Fruit fly (Drosophila melanogaster): Measurements from ENCODE around the gene CG10222.

Gene CG10222

dm6 chr3L:13440370-13440960, 28.2 kb upstream of the CG10222 start, which contains the start of the genes CG10140 and CG14109:
TSS of gene CG10140 (minus strand) at chr3L:13440470.
TSS of gene CG14109 (plus strand) at chr3L:13440910.
- TF ChIP-seq CG12768 (GFP tag; optimal IDR thresholded peaks at IDR 0.05): no peak
- no peak for TF ChIP-seq bab1 (GFP tag; optimal IDR thresholded peaks at IDR 0.05)
- no peak for TF ChIP-seq CG33017 (tag; optimal IDR thresholded peaks at IDR 0.05)
- TF ChIP-seq Crg-1 (GFP tag; optimal IDR thresholded peaks at IDR 0.05): no peak
- TF ChIP-seq tj (GFP tag; optimal IDR thresholded peaks at IDR 0.05): no peak
- TF ChIP-seq Mnt (GFP tag; optimal IDR thresholded peaks at IDR 0.05): no peak
- TF ChIP-seq cic (GFP tag; optimal IDR thresholded peaks at IDR 0.05): no peak
- no peak for TF ChIP-seq toe (GFP tag; optimal IDR thresholded peaks at IDR 0.05)
- TF ChIP-seq Hr96 (GFP tag; optimal IDR thresholded peaks at IDR 0.05): no peak
- no peak for TF ChIP-seq CG1620 (GFP tag; optimal IDR thresholded peaks at IDR 0.05)
- TF ChIP-seq CG11617 (GFP tag; optimal IDR thresholded peaks at IDR 0.05): no peak
- TF ChIP-seq pad (GFP tag; optimal IDR thresholded peaks at IDR 0.05): no peak
- TF ChIP-seq cnc (optimal IDR thresholded peaks at IDR 0.05): no peak
- TF ChIP-seq CG7101 (tag; optimal IDR thresholded peaks at IDR 0.05): no peak
- no peak for TF ChIP-seq CG14711 (tag; optimal IDR thresholded peaks at IDR 0.05)

DNA sequence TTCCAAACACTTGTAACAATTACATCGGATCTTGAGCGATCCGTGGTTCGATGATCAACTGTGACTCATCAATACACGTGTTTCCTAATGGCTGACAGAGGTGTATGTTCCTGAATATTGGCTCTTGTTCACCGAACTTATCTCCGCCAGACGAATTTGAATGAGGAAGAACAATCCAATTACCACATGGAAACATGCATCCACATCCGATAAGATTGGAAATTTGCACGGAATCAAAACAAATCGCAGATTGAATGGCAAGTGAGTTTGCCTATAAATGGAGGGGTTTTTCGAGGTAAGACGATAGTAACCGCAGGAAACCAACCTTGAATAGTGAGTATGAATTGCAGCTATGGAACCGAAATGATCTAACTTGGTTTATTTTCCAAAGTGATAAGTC, 25.4 kb upstream of the CG10222 start, which contains the start of gene CG10725:
Gene CG10725 (plus strand): TSS at position 301 of the 400 bp plus-strand sequence.
- TF ChIP-seq cic (GFP tag; optimal IDR thresholded peaks at IDR 0.05) (no peak), CG14711 (tag; optimal IDR thresholded peaks at IDR 0.05) (no peak), CG1620 (GFP tag; optimal IDR thresholded peaks at IDR 0.05) (no peak), bab1 (GFP tag; optimal IDR thresholded peaks at IDR 0.05) (no peak), kay (GFP tag; ENCODE audit: borderline replicate concordance) (no peak), Crg-1 (GFP tag; optimal IDR thresholded peaks at IDR 0.05) (no peak), Clk (GFP tag; optimal IDR thresholded peaks at IDR 0.05) (no peak), cnc (optimal IDR thresholded peaks at IDR 0.05) (no peak), CG7101 (tag; optimal IDR thresholded peaks at IDR 0.05) (no peak), CG7045 (GFP tag; optimal IDR thresholded peaks at IDR 0.05) (no peak), toe (GFP tag; optimal IDR thresholded peaks at IDR 0.05) (no peak), CG5204 (GFP tag; optimal IDR thresholded peaks at IDR 0.05) (no peak), CG12768 (GFP tag; optimal IDR thresholded peaks at IDR 0.05) (no peak), pad (GFP tag; optimal IDR thresholded peaks at IDR 0.05) (no peak)

- TF ChIP-seq kay (GFP tag; ENCODE audit: borderline replicate concordance) (no peak), Mnt (GFP tag; optimal IDR thresholded peaks at IDR 0.05) (no peak), toe (GFP tag; optimal IDR thresholded peaks at IDR 0.05) (no peak), CG7101 (tag; optimal IDR thresholded peaks at IDR 0.05) (no peak), Hr96 (GFP tag; optimal IDR thresholded peaks at IDR 0.05) (no peak), bab1 (GFP tag; optimal IDR thresholded peaks at IDR 0.05) (no peak), CG11617 (GFP tag; optimal IDR thresholded peaks at IDR 0.05) (no peak), Crg-1 (GFP tag; optimal IDR thresholded peaks at IDR 0.05) (no peak), Clk (GFP tag; optimal IDR thresholded peaks at IDR 0.05) (no peak), tj (GFP tag; optimal IDR thresholded peaks at IDR 0.05) (no peak), cic (GFP tag; optimal IDR thresholded peaks at IDR 0.05) (no peak), CG7045 (GFP tag; optimal IDR thresholded peaks at IDR 0.05) (no peak), CG14711 (tag; optimal IDR thresholded peaks at IDR 0.05) (no peak), CG5204 (GFP tag; optimal IDR thresholded peaks at IDR 0.05) (no peak), CG12768 (GFP tag; optimal IDR thresholded peaks at IDR 0.05) (no peak), ovo (GFP tag; optimal IDR thresholded peaks at IDR 0.05) (no peak), CG1620 (GFP tag; optimal IDR thresholded peaks at IDR 0.05) (no peak), pad (GFP tag; optimal IDR thresholded peaks at IDR 0.05) (no peak)
Observed at dm6 chr3L:13437036-13437435, 24.8 kb upstream of the CG10222 start, which contains the start of gene CG10154. TSS of gene CG10154 (minus strand) at chr3L:13437136.

DNA sequence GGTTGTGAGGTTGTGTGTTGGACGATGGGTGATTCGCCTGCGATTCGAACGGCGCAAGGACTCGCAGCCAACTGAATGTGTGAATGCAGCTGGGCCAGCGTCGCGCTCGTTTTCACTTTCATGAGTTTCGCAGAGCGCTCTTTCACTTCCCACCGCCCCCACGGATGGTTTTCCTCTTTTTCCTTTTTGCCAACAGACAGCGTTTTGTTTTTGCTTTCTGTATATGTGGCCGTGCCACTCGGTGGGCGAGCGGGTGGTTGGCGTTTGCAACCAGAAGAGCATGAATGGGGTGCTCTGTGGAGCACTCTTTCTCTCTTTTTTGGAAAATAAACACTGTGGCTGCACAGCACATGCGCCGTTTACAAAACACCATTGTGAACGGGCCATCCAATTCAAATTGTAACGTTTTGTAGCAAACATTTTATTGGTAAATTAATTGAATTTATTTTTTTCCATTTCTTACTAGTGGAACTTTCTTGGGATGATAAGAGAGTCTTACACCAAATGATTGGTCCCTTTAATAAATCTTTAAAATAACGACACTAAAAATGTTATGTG, 23.0 kb upstream of the CG10222 start, which contains the start of gene CG10713:
Gene CG10713 (minus strand): TSS at position 60 of the 558 bp plus-strand sequence.
- TF ChIP-seq ovo (GFP tag; optimal IDR thresholded peaks at IDR 0.05) (no peak), CG7045 (GFP tag; optimal IDR thresholded peaks at IDR 0.05) (peak; percentile 11), CG33017 (tag; optimal IDR thresholded peaks at IDR 0.05) (no peak)

DNA sequence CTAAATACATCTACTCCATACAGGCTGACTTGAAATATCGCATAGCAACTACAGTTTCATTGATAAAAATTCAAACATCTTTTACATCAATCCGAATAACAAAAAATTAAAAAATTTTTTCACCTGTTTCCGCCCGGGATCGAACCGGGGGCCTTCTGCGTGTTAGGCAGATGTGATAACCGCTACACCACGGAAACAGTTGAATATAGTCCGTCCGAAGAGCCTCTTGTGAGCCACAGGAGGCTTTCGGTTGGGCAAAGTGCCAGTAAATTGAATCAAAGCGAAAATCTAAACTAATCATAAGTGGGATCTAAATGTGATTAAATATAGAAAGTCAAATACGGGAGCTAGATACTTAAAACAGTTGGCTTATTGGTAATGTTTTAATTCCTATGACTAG, 21.3 kb upstream of the CG10222 start:
- TF ChIP-seq CG5204 (GFP tag; optimal IDR thresholded peaks at IDR 0.05): no peak

- no peak for TF ChIP-seq tj (GFP tag; optimal IDR thresholded peaks at IDR 0.05)
- no peak for TF ChIP-seq CG5204 (GFP tag; optimal IDR thresholded peaks at IDR 0.05)
- no peak for TF ChIP-seq bab1 (GFP tag; optimal IDR thresholded peaks at IDR 0.05)
- no peak for TF ChIP-seq Hr96 (GFP tag; optimal IDR thresholded peaks at IDR 0.05)
- TF ChIP-seq CG33017 (tag; optimal IDR thresholded peaks at IDR 0.05): no peak
- TF ChIP-seq CG1620 (GFP tag; optimal IDR thresholded peaks at IDR 0.05): no peak
- no peak for TF ChIP-seq CG14711 (tag; optimal IDR thresholded peaks at IDR 0.05)
- TF ChIP-seq CG11617 (GFP tag; optimal IDR thresholded peaks at IDR 0.05): no peak
- no peak for TF ChIP-seq CG12768 (GFP tag; optimal IDR thresholded peaks at IDR 0.05)
- no peak for TF ChIP-seq Crg-1 (GFP tag; optimal IDR thresholded peaks at IDR 0.05)
- TF ChIP-seq toe (GFP tag; optimal IDR thresholded peaks at IDR 0.05): no peak
- TF ChIP-seq cic (GFP tag; optimal IDR thresholded peaks at IDR 0.05): no peak
- no peak for TF ChIP-seq ovo (GFP tag; optimal IDR thresholded peaks at IDR 0.05)
- TF ChIP-seq Mnt (GFP tag; optimal IDR thresholded peaks at IDR 0.05): no peak
- TF ChIP-seq pad (GFP tag; optimal IDR thresholded peaks at IDR 0.05): no peak
- TF ChIP-seq CG7101 (tag; optimal IDR thresholded peaks at IDR 0.05): no peak
- no peak for TF ChIP-seq kay (GFP tag; ENCODE audit: borderline replicate concordance)
- TF ChIP-seq Clk (GFP tag; optimal IDR thresholded peaks at IDR 0.05): no peak
- no peak for TF ChIP-seq CG7045 (GFP tag; optimal IDR thresholded peaks at IDR 0.05)
- no peak for TF ChIP-seq cnc (optimal IDR thresholded peaks at IDR 0.05)
Observed at dm6 chr3L:13432791-13433190, 20.5 kb upstream of the CG10222 start.

Measured in whole organism, adult.